Fruit fly (Drosophila melanogaster) whole organism, embryonic: ENCODE results near the gene CG18213.

Source experiments
- Atf-2 ChIP-seq: fragments of 200-800 bp; sonication (Bioruptor generic); optimal IDR thresholded peaks from 2 replicates; lab custom pipeline; 2016; ENCODE audit warnings: missing biosample characterization, missing genetic modification characterization
- Awh ChIP-seq: fragments of 200-800 bp; sonication (Bioruptor generic); IDR thresholded peaks from 2 replicates; pipeline ENCODE4, ENCODE4 v1.3.6; 2022; ENCODE audit warnings: missing biosample characterization, missing genetic modification characterization
- B-H2 ChIP-seq: fragments of 200-800 bp; sonication (Bioruptor generic); optimal IDR thresholded peaks from 2 replicates; lab custom pipeline; 2018; ENCODE audit warnings: missing biosample characterization, mild to moderate bottlenecking, missing genetic modification characterization
- CG10366 ChIP-seq: fragments of 200-800 bp; sonication (Bioruptor generic); IDR thresholded peaks from 2 replicates; pipeline ENCODE4 v1.3.6; 2022; ENCODE audit warnings: missing biosample characterization, missing genetic modification characterization
- CG10565 ChIP-seq: fragments of 200-800 bp; sonication (Bioruptor generic); optimal IDR thresholded peaks from 3 replicates; lab custom pipeline; 2016; ENCODE audit warnings: missing biosample characterization, mild to moderate bottlenecking, missing genetic modification characterization
- CG11456 ChIP-seq: fragments of 200-800 bp; sonication (Bioruptor generic); IDR thresholded peaks from 3 replicates; pipeline ENCODE4 v1.3.6; 2022; ENCODE audit warnings: missing biosample characterization, missing genetic modification characterization
- CG1233 ChIP-seq: fragments of 200-800 bp; sonication (Bioruptor generic); optimal IDR thresholded peaks from 4 replicates; lab custom pipeline; 2018; ENCODE audit warnings: missing biosample characterization, mild to moderate bottlenecking, missing genetic modification characterization
- CG12769 ChIP-seq: fragments of 200-800 bp; sonication (Bioruptor generic); optimal IDR thresholded peaks from 2 replicates; lab custom pipeline; 2019; ENCODE audit warnings: missing biosample characterization, mild to moderate bottlenecking, missing genetic modification characterization, moderate library complexity
- CG13287 ChIP-seq: fragments of 200-800 bp; sonication (Bioruptor generic); IDR thresholded peaks from 2 replicates; pipeline ENCODE4 v1.3.6; 2022; ENCODE audit warnings: missing biosample characterization, missing genetic modification characterization; ENCODE audit not compliant: partially characterized antibody
- CG1647 ChIP-seq: fragments of 200-800 bp; sonication (Bioruptor generic); optimal IDR thresholded peaks from 3 replicates; lab custom pipeline; 2016; ENCODE audit warnings: missing biosample characterization, missing genetic modification characterization
- CG16815 ChIP-seq: fragments of 200-800 bp; sonication (Bioruptor generic); optimal IDR thresholded peaks from 3 replicates; lab custom pipeline; 2017; ENCODE audit warnings: missing biosample characterization, mild to moderate bottlenecking, missing genetic modification characterization
- CG2120 ChIP-seq: fragments of 200-800 bp; sonication (Bioruptor generic); optimal IDR thresholded peaks from 3 replicates; lab custom pipeline; 2016; ENCODE audit warnings: missing biosample characterization, missing genetic modification characterization
- CG3838 ChIP-seq: fragments of 200-800 bp; sonication (Bioruptor generic); optimal IDR thresholded peaks from 3 replicates; lab custom pipeline; 2016; ENCODE audit warnings: missing biosample characterization, missing genetic modification characterization
- CG4360 ChIP-seq: fragments of 200-800 bp; sonication (Bioruptor generic); IDR thresholded peaks from 2 replicates; pipeline ENCODE4 v1.3.6; 2022; ENCODE audit warnings: missing biosample characterization, missing genetic modification characterization
- CG43689 ChIP-seq: fragments of 200-800 bp; sonication (Bioruptor generic); IDR thresholded peaks from 2 replicates; pipeline ENCODE4 v1.3.6; 2022; ENCODE audit warnings: missing biosample characterization, missing genetic modification characterization
- CG4617 ChIP-seq: fragments of 200-800 bp; sonication (Bioruptor generic); optimal IDR thresholded peaks from 3 replicates; lab custom pipeline; 2016; ENCODE audit warnings: missing biosample characterization, missing genetic modification characterization, borderline replicate concordance
- CG5245 ChIP-seq: fragments of 200-800 bp; sonication (Bioruptor generic); optimal IDR thresholded peaks from 3 replicates; lab custom pipeline; 2016; ENCODE audit warnings: missing biosample characterization, missing genetic modification characterization
- CG7745 ChIP-seq: fragments of 200-800 bp; sonication (Bioruptor generic); optimal IDR thresholded peaks from 2 replicates; lab custom pipeline; 2018; ENCODE audit warnings: missing biosample characterization, mild to moderate bottlenecking, missing genetic modification characterization, moderate library complexity
- CG7839 ChIP-seq: fragments of 200-800 bp; sonication (Bioruptor generic); optimal IDR thresholded peaks from 3 replicates; lab custom pipeline; 2018; ENCODE audit warnings: missing biosample characterization, mild to moderate bottlenecking, missing genetic modification characterization, moderate library complexity
- CG7928 ChIP-seq: fragments of 200-800 bp; sonication (Bioruptor generic); optimal IDR thresholded peaks from 2 replicates; lab custom pipeline; 2017; ENCODE audit warnings: missing biosample characterization, mild to moderate bottlenecking, missing genetic modification characterization
- CG7987 ChIP-seq: fragments of 200-800 bp; sonication (Bioruptor generic); optimal IDR thresholded peaks from 2 replicates; lab custom pipeline; 2018; ENCODE audit warnings: missing biosample characterization, mild to moderate bottlenecking, missing genetic modification characterization, moderate library complexity
- CG8359 ChIP-seq: fragments of 200-800 bp; sonication (Bioruptor generic); optimal IDR thresholded peaks from 2 replicates; lab custom pipeline; 2017; ENCODE audit warnings: missing biosample characterization, mild to moderate bottlenecking, missing genetic modification characterization, borderline replicate concordance
- CG8478 ChIP-seq: fragments of >200 bp; optimal IDR thresholded peaks from 2 replicates; lab custom pipeline; 2018
- Dek ChIP-seq: fragments of 200-800 bp; sonication (Bioruptor generic); optimal IDR thresholded peaks from 3 replicates; lab custom pipeline; 2019; ENCODE audit warnings: missing biosample characterization, mild to moderate bottlenecking, missing genetic modification characterization, moderate library complexity
- Fer3 ChIP-seq: fragments of 200-800 bp; sonication (Bioruptor generic); optimal IDR thresholded peaks from 2 replicates; lab custom pipeline; 2018; ENCODE audit warnings: missing biosample characterization, mild to moderate bottlenecking, missing genetic modification characterization, moderate library complexity
- Gsc ChIP-seq: fragments of 200-800 bp; sonication (Bioruptor generic); IDR thresholded peaks from 2 replicates; pipeline ENCODE4 v1.3.6; 2022; ENCODE audit warnings: missing biosample characterization, missing genetic modification characterization
- HLH4C ChIP-seq: fragments of 200-800 bp; sonication (Bioruptor generic); IDR thresholded peaks from 3 replicates; pipeline ENCODE4 v1.3.6; 2022; ENCODE audit warnings: missing biosample characterization, missing genetic modification characterization; ENCODE audit not compliant: partially characterized antibody
- MBD-R2 ChIP-seq: fragments of 200-800 bp; sonication (Bioruptor generic); IDR thresholded peaks from 2 replicates; pipeline ENCODE4 v1.3.6; 2022; ENCODE audit warnings: missing biosample characterization, missing genetic modification characterization
- Oaz ChIP-seq: fragments of 200-800 bp; sonication (Bioruptor generic); IDR thresholded peaks from 2 replicates; pipeline ENCODE4 v1.3.6; 2022; ENCODE audit warnings: missing biosample characterization, missing genetic modification characterization
- Rfx ChIP-seq: fragments of 200-800 bp; sonication (Bioruptor generic); IDR thresholded peaks from 2 replicates; pipeline ENCODE4 v1.3.6; 2022; ENCODE audit warnings: missing biosample characterization, missing genetic modification characterization
- TFAM ChIP-seq: fragments of 200-800 bp; sonication (Bioruptor generic); optimal IDR thresholded peaks from 2 replicates; lab custom pipeline; 2017; ENCODE audit warnings: missing biosample characterization, missing genetic modification characterization, inconsistent platforms
- Taf1 ChIP-seq: fragments of 200-800 bp; sonication (Bioruptor generic); IDR thresholded peaks from 2 replicates; pipeline ENCODE4 v1.3.6; 2022; ENCODE audit warnings: missing biosample characterization, missing genetic modification characterization
- ara ChIP-seq: fragments of 200-800 bp; sonication (Bioruptor generic); IDR thresholded peaks from 2 replicates; pipeline ENCODE4 v1.3.6; 2022; ENCODE audit warnings: missing biosample characterization, missing genetic modification characterization
- br ChIP-seq: fragments of >200 bp; optimal IDR thresholded peaks from 2 replicates; lab custom pipeline; 2017
- ci ChIP-seq: fragments of 200-800 bp; sonication (Bioruptor generic); IDR thresholded peaks from 3 replicates; pipeline ENCODE4 v1.3.6; 2022; ENCODE audit warnings: missing biosample characterization, missing genetic modification characterization
- dmrt99B ChIP-seq: fragments of 200-800 bp; sonication (Bioruptor generic); optimal IDR thresholded peaks from 2 replicates; lab custom pipeline; 2018; ENCODE audit warnings: missing biosample characterization, mild to moderate bottlenecking, missing genetic modification characterization, moderate library complexity
- fru ChIP-seq: fragments of >200 bp; optimal IDR thresholded peaks from 2 replicates; lab custom pipeline; 2017
- gcm ChIP-seq: fragments of 200-800 bp; sonication (Bioruptor generic); optimal IDR thresholded peaks from 2 replicates; lab custom pipeline; 2019; ENCODE audit warnings: missing biosample characterization, mild to moderate bottlenecking, missing genetic modification characterization, moderate library complexity
- gcm2 ChIP-seq: fragments of 200-800 bp; sonication (Bioruptor generic); optimal IDR thresholded peaks from 2 replicates; lab custom pipeline; 2016; ENCODE audit warnings: missing biosample characterization, missing genetic modification characterization
- klu ChIP-seq: fragments of 200-800 bp; sonication (Bioruptor generic); IDR thresholded peaks from 2 replicates; pipeline ENCODE4 v1.3.6; 2022; ENCODE audit warnings: missing biosample characterization, missing genetic modification characterization
- knrl ChIP-seq: fragments of 200-800 bp; sonication (Bioruptor generic); IDR thresholded peaks from 3 replicates; pipeline ENCODE4 v1.3.6; 2022; ENCODE audit warnings: missing biosample characterization, missing genetic modification characterization; ENCODE audit not compliant: partially characterized antibody
- lov ChIP-seq, 2 experiments: fragments of 200-800 bp in 1 of 2; fragments of >200 bp in 1 of 2; sonication (Bioruptor generic) in 1 of 2; IDR thresholded peaks in 1 of 2; optimal IDR thresholded peaks in 1 of 2; 2 replicates in 1 of 2; 3 replicates in 1 of 2; pipeline versions ENCODE4 v1.3.6 to Lab custom; 2017 to 2022; ENCODE audit warnings: missing biosample characterization in 1 of 2, missing genetic modification characterization in 1 of 2
- mld ChIP-seq: fragments of 200-800 bp; sonication (Bioruptor generic); IDR thresholded peaks from 3 replicates; pipeline ENCODE4 v1.3.6; 2022; ENCODE audit warnings: missing biosample characterization, missing genetic modification characterization; ENCODE audit not compliant: partially characterized antibody
- pfk ChIP-seq: fragments of 200-800 bp; sonication (Bioruptor generic); optimal IDR thresholded peaks from 2 replicates; lab custom pipeline; 2018; ENCODE audit warnings: missing biosample characterization, mild to moderate bottlenecking, missing genetic modification characterization, moderate library complexity
- salm ChIP-seq: fragments of 200-800 bp; sonication (Bioruptor generic); optimal IDR thresholded peaks from 2 replicates; lab custom pipeline; 2018; ENCODE audit warnings: missing biosample characterization, mild to moderate bottlenecking, missing genetic modification characterization
- scrt ChIP-seq: fragments of 200-800 bp; sonication (Bioruptor generic); optimal IDR thresholded peaks from 2 replicates; lab custom pipeline; 2018; ENCODE audit warnings: missing biosample characterization, mild to moderate bottlenecking, missing genetic modification characterization, moderate library complexity
- seq ChIP-seq: fragments of 200-800 bp; sonication (Bioruptor generic); IDR thresholded peaks from 2 replicates; pipeline ENCODE4 v1.3.6; 2022; ENCODE audit warnings: missing biosample characterization, missing genetic modification characterization
- so ChIP-seq: fragments of 200-800 bp; sonication (Bioruptor generic); IDR thresholded peaks from 3 replicates; pipeline ENCODE4 v1.3.6; 2022; ENCODE audit warnings: missing biosample characterization, missing genetic modification characterization
- zfh2 ChIP-seq: fragments of 200-800 bp; sonication (Bioruptor generic); optimal IDR thresholded peaks from 2 replicates; lab custom pipeline; 2016; ENCODE audit warnings: missing biosample characterization, missing genetic modification characterization

Gene CG18213

dm6 chr3R:17043570-17043923, 3.5 kb upstream of the CG18213 start (continued):
- TF ChIP-seq Gsc (GFP tag; lab: Robert Waterston, UW) = no peak
- TF ChIP-seq, all 482 proteins: peak for 12

DNA sequence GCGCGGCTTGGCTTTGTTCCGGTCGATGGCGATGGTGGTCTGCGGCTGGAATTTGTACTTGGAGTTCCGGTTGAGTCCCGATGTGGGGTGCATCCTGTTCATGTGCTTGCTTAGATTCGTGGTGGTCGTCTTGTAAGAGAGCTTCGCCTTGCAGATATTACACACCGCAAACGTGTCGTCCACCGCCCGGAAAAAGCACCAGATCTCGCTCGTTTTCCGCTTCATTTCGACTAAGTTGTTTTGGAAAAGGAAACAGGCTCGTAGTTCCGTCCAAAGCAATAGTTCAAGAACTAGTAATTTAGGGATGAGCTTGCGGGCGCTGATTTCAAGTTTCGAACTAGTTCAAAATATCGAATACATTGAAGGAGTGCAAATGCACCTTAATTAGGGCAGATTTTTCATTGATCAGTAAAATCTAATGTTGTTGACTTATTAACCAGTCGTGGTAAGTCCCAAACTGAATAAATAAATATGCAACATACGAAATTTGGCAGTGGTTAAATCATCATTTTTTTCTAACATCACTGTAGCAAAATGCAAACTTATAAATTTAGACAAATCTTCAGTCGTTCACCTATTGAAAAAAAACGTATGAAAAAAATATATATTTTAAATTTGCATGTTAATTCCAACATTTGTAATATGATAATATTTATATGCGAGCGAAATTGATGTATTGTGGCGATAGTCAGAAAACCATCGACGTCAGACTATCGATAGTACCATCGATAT, 3.0 kb upstream of the CG18213 start, which contains the start of the genes bdwf and Patr-1:
Gene bdwf, minus strand, starts transcription at position 299 of the 732 bp plus-strand sequence.
Gene Patr-1, plus strand, starts transcription at position 727 of the 732 bp plus-strand sequence.
- TF ChIP-seq TFAM (no peak), Dek (tag; lab: Kevin White, UChicago) (peak; percentile 36), CG11456 (GFP tag; lab: Robert Waterston, UW) (0 out of 3 replicates have a peak, but pooled peaks have one; percentile 36), CG4360 (GFP tag; lab: Robert Waterston, UW) (no peak), zfh2 (GFP tag; lab: Kevin White, UChicago) (peak; percentile 2), CG10565 (GFP tag; lab: Kevin White, UChicago) (no peak), gcm (GFP tag; lab: Kevin White, UChicago) (peak; percentile 4), mld (GFP tag; lab: Robert Waterston, UW) (peak; percentile 92), CG16815 (GFP tag; lab: Kevin White, UChicago) (no peak), CG1647 (GFP tag; lab: Kevin White, UChicago) (no peak), MBD-R2 (peak; percentile 66), CG10366 (GFP tag; lab: Robert Waterston, UW) (no peak), seq (GFP tag; lab: Robert Waterston, UW) (no peak), salm (no peak), Atf-2 (no peak), CG3838 (GFP tag; lab: Kevin White, UChicago) (no peak), ci (GFP tag; lab: Robert Waterston, UW) (no peak), pfk (GFP tag; lab: Kevin White, UChicago) (no peak), CG2120 (GFP tag; lab: Kevin White, UChicago) (peak; percentile 52), CG8359 (GFP tag; lab: Kevin White, UChicago) (no peak), br (no peak), Rfx (GFP tag; lab: Robert Waterston, UW) (no peak), CG1233 (GFP tag; lab: Kevin White, UChicago) (peak; percentile 33), CG4617 (GFP tag; lab: Kevin White, UChicago) (no peak), CG13287 (GFP tag; lab: Robert Waterston, UW) (peak; percentile 89), B-H2 (no peak), scrt (GFP tag; lab: Kevin White, UChicago) (no peak), lov (optimal IDR thresholded peaks at IDR 0.05; lab: Kevin White, UChicago) (no peak), lov (GFP tag; IDR thresholded peaks at IDR 0.05; lab: Robert Waterston, UW) (no peak), CG7839 (tag; lab: Kevin White, UChicago) (no peak), Awh (no peak), klu (GFP tag; lab: Robert Waterston, UW) (no peak), knrl (peak; percentile 94), Taf1 (GFP tag; lab: Robert Waterston, UW) (no peak), so (GFP tag; lab: Robert Waterston, UW) (no peak), dmrt99B (tag; lab: Kevin White, UChicago) (no peak), CG12769 (no peak), CG43689 (no peak), CG8478 (no peak), Fer3 (tag; lab: Kevin White, UChicago) (no peak), gcm2 (GFP tag; lab: Kevin White, UChicago) (no peak), ara (GFP tag; lab: Robert Waterston, UW) (no peak), fru (lab: Kevin White, UChicago) (no peak), CG5245 (GFP tag; lab: Kevin White, UChicago) (no peak), Oaz (no peak), CG7928 (GFP tag; lab: Kevin White, UChicago) (no peak), CG7987 (GFP tag; lab: Kevin White, UChicago) (no peak), CG7745 (tag; lab: Kevin White, UChicago) (no peak), HLH4C (GFP tag; lab: Robert Waterston, UW) (peak; percentile 91)
